Fruit fly (Drosophila melanogaster) whole organism, wandering third instar larva: ENCODE measurements around the gene Rbp1-like.
A peak's percentile ranks its signal among the peaks of the same experiment; 100 is the strongest.

ENCODE experiments used
- Abd-B ChIP-seq: fragments of >200 bp; optimal IDR thresholded peaks from 2 replicates; lab custom pipeline; 2017; ENCODE audit warnings: missing biosample characterization, missing genetic modification characterization
- CG32264 ChIP-seq: fragments of 200-800 bp; sonication (Bioruptor generic); optimal IDR thresholded peaks from 2 replicates; lab custom pipeline; 2016; ENCODE audit warnings: missing biosample characterization, missing genetic modification characterization
- CG9705 ChIP-seq: fragments of 200-800 bp; sonication (Bioruptor generic); optimal IDR thresholded peaks from 2 replicates; lab custom pipeline; 2018; ENCODE audit warnings: missing biosample characterization, mild to moderate bottlenecking, missing genetic modification characterization
- Dfd ChIP-seq: fragments of >200 bp; optimal IDR thresholded peaks from 2 replicates; lab custom pipeline; 2017; ENCODE audit warnings: missing biosample characterization, missing genetic modification characterization
- Dif ChIP-seq: fragments of 200-275, 200-300 bp; sonication (Bioruptor generic); optimal IDR thresholded peaks from 2 replicates; lab custom pipeline; 2018; ENCODE audit warnings: missing biosample characterization, missing genetic modification characterization; ENCODE audit not compliant: partially characterized antibody
- GATAd ChIP-seq: sonication (Bioruptor generic); optimal IDR thresholded peaks from 2 replicates; lab custom pipeline; 2016; ENCODE audit warnings: missing biosample characterization, missing genetic modification characterization
- HLH106 ChIP-seq: fragments of 200-800 bp; optimal IDR thresholded peaks from 3 replicates; lab custom pipeline; 2019; ENCODE audit warnings: missing biosample characterization, mild to moderate bottlenecking, missing genetic modification characterization, moderate library complexity
- Hnf4 ChIP-seq: fragments of 200-800 bp; sonication (Bioruptor generic); optimal IDR thresholded peaks from 2 replicates; lab custom pipeline; 2016; ENCODE audit warnings: missing biosample characterization, mild to moderate bottlenecking, missing genetic modification characterization
- Hr78 ChIP-seq: fragments of >200 bp; optimal IDR thresholded peaks from 2 replicates; lab custom pipeline; 2017; ENCODE audit warnings: missing biosample characterization, missing genetic modification characterization
- Hr83 ChIP-seq: fragments of 200-300 bp; sonication (Bioruptor generic); optimal IDR thresholded peaks from 2 replicates; lab custom pipeline; 2016; ENCODE audit warnings: missing biosample characterization, mild to moderate bottlenecking, missing genetic modification characterization, moderate library complexity; ENCODE audit not compliant: poor library complexity, severe bottlenecking
- Jra ChIP-seq: sonication (Bioruptor generic); optimal IDR thresholded peaks from 2 replicates; lab custom pipeline; 2016; ENCODE audit warnings: missing biosample characterization, missing genetic modification characterization
- Mio ChIP-seq: sonication (Bioruptor generic); optimal IDR thresholded peaks from 2 replicates; lab custom pipeline; 2016; ENCODE audit warnings: missing biosample characterization, missing genetic modification characterization
- Myc ChIP-seq: fragments of >200 bp; optimal IDR thresholded peaks from 2 replicates; lab custom pipeline; 2017
- OdsH ChIP-seq: fragments of 200-800 bp; sonication (Bioruptor generic); optimal IDR thresholded peaks from 2 replicates; lab custom pipeline; 2016; ENCODE audit warnings: missing biosample characterization, mild to moderate bottlenecking, missing genetic modification characterization
- Rel ChIP-seq, 2 experiments: fragments of 200-800 bp; sonication (Bioruptor generic) in 1 of 2; optimal IDR thresholded peaks; 2 replicates in 1 of 2; 3 replicates in 1 of 2; lab custom pipeline; 2016 to 2019; ENCODE audit warnings: mild to moderate bottlenecking in 2 of 2, missing biosample characterization in 2 of 2, missing genetic modification characterization in 2 of 2, moderate library complexity in 1 of 2
- Sp1 ChIP-seq: fragments of 200-800 bp; sonication (Bioruptor generic); optimal IDR thresholded peaks from 3 replicates; lab custom pipeline; 2019; ENCODE audit warnings: missing biosample characterization, mild to moderate bottlenecking, missing genetic modification characterization, moderate library complexity
- Vsx2 ChIP-seq: fragments of 200-300, 225-300 bp; sonication (Bioruptor generic); optimal IDR thresholded peaks from 2 replicates; lab custom pipeline; 2018; ENCODE audit warnings: missing biosample characterization, missing genetic modification characterization; ENCODE audit not compliant: partially characterized antibody
- br ChIP-seq: fragments of 200-800 bp; sonication (Bioruptor generic); optimal IDR thresholded peaks from 2 replicates; lab custom pipeline; 2016; ENCODE audit warnings: missing biosample characterization, missing genetic modification characterization
- brk ChIP-seq: fragments of 200-800 bp; sonication (Bioruptor generic); optimal IDR thresholded peaks from 2 replicates; lab custom pipeline; 2016; ENCODE audit warnings: missing biosample characterization, mild to moderate bottlenecking, missing genetic modification characterization
- dmrt93B ChIP-seq: fragments of 200-800 bp; sonication (Bioruptor generic); optimal IDR thresholded peaks from 2 replicates; lab custom pipeline; 2018; ENCODE audit warnings: missing biosample characterization, mild to moderate bottlenecking, missing genetic modification characterization
- dsf ChIP-seq: sonication (Bioruptor generic); optimal IDR thresholded peaks from 2 replicates; lab custom pipeline; 2016; ENCODE audit warnings: missing biosample characterization, missing genetic modification characterization, borderline replicate concordance
- foxo ChIP-seq, 2 experiments: fragments of 200-800 bp; sonication (Bioruptor generic); optimal IDR thresholded peaks; 2 replicates in 1 of 2; 3 replicates in 1 of 2; lab custom pipeline; 2016 to 2017; ENCODE audit warnings: missing biosample characterization in 2 of 2, missing genetic modification characterization in 2 of 2
- fru ChIP-seq: fragments of 200-800 bp; sonication (Bioruptor generic); optimal IDR thresholded peaks from 3 replicates; lab custom pipeline; 2016; ENCODE audit warnings: missing biosample characterization, mild to moderate bottlenecking, missing genetic modification characterization
- h ChIP-seq: fragments of 200-800 bp; sonication (Bioruptor generic); optimal IDR thresholded peaks from 3 replicates; lab custom pipeline; 2016; ENCODE audit warnings: missing biosample characterization, mild to moderate bottlenecking, missing genetic modification characterization
- jim ChIP-seq: fragments of 175-275, 200-325 bp; sonication (Bioruptor generic); optimal IDR thresholded peaks from 2 replicates; lab custom pipeline; 2016; ENCODE audit warnings: missing biosample characterization, mild to moderate bottlenecking, missing genetic modification characterization
- lola ChIP-seq: fragments of >200 bp; optimal IDR thresholded peaks from 2 replicates; lab custom pipeline; 2017; ENCODE audit warnings: missing biosample characterization, missing genetic modification characterization
- pan ChIP-seq: fragments of >200 bp; optimal IDR thresholded peaks from 2 replicates; lab custom pipeline; 2017
- psq ChIP-seq: fragments of 200-800 bp; sonication (Bioruptor generic); optimal IDR thresholded peaks from 3 replicates; lab custom pipeline; 2017; ENCODE audit warnings: missing biosample characterization, mild to moderate bottlenecking, missing genetic modification characterization, moderate library complexity
- rgr ChIP-seq: fragments of 200-800 bp; sonication (Bioruptor generic); optimal IDR thresholded peaks from 3 replicates; lab custom pipeline; 2016; ENCODE audit warnings: missing biosample characterization, mild to moderate bottlenecking, missing genetic modification characterization
- sage ChIP-seq: fragments of 200-800 bp; sonication (Bioruptor generic); optimal IDR thresholded peaks from 2 replicates; lab custom pipeline; 2016; ENCODE audit warnings: missing biosample characterization, mild to moderate bottlenecking, missing genetic modification characterization
- sv ChIP-seq: fragments of 200-800 bp; sonication (Bioruptor generic); optimal IDR thresholded peaks from 3 replicates; lab custom pipeline; 2016; ENCODE audit warnings: missing biosample characterization, missing genetic modification characterization
- tai ChIP-seq: sonication (Bioruptor generic); optimal IDR thresholded peaks from 2 replicates; lab custom pipeline; 2016; ENCODE audit warnings: missing biosample characterization, missing genetic modification characterization
- usp ChIP-seq: fragments of >200 bp; optimal IDR thresholded peaks from 2 replicates; lab custom pipeline; 2017; ENCODE audit warnings: missing biosample characterization, missing genetic modification characterization
- woc ChIP-seq: sonication (Bioruptor generic); optimal IDR thresholded peaks from 2 replicates; lab custom pipeline; 2016; ENCODE audit warnings: missing biosample characterization, mild to moderate bottlenecking, missing genetic modification characterization

Gene Rbp1-like

DNA sequence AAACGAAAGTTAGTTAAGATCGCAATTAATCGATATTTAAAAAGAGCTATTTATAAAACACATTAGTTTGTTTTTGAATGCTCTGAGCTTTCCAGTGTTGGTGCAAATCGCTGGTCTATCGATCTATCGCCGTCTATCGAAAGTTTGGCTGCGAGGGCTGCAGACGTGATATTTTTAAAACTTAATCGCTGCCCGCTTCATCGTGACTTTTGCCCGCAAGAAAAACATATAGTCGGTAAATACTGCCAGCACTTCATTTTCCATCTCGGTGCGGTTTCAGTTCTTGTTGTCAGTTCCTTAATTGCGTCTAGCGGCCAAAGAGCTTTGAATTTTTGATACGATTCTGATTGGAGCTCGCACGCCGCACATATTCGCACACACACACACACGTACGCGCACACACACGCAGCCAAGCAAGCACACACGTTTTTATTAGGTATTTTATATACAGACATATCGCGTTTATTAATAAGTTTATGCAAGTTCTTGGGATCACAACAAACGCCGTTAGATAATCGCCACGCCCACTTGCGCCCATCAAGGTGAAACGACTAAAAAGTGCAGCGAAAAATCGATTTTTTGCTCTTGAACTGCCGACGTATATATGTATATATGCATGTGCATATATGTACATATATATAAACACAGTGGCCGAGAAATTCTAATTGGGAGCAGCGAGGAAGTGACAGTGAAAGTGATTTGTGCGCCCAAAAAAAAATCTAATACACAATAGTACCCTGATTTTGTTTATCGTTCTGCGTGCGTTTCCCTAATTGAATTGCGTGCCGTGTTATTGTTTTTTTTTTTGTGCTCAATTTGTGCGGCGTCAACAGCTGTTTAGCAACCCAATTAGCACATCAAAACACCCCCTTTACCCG lies 13.6 kb downstream of the Rbp1-like start (continued):
- TF ChIP-seq usp (GFP tag; lab: Kevin White, UChicago) (no peak), Vsx2 (GFP tag; lab: Kevin White, UChicago) (no peak), GATAd (GFP tag; lab: Kevin White, UChicago) (no peak), woc (GFP tag; lab: Kevin White, UChicago) (peak; percentile 26), br (GFP tag; lab: Kevin White, UChicago) (peak; percentile 43), dsf (no peak), sv (GFP tag; lab: Kevin White, UChicago) (no peak), dmrt93B (GFP tag; lab: Kevin White, UChicago) (no peak), Rel (GFP tag; optimal IDR thresholded peaks at IDR 0.05; lab: Kevin White, UChicago) (no peak), Rel (tag; optimal IDR thresholded peaks at IDR 0.05; lab: Kevin White, UChicago) (no peak), tai (GFP tag; lab: Kevin White, UChicago) (no peak), fru (GFP tag; lab: Kevin White, UChicago) (peak; percentile 24), Jra (no peak)

DNA sequence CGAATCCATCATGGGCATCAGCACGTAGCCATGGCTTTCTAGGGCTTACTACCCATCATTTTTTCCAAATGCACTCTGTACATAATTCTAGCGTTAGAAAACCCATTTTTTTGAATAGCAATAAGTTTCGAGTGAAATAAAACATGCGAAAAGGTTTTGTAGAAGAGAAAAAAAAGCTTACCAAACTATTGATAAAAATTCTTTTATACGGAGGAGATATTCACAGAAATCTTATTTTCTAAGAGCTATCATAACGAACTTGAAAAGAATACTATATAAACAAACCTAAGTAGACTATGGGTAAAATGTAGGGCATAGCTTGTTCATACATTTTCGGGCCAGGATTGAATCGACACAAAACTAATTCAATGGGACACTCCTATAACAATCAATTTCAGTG lies 14.4 kb downstream of the Rbp1-like start, which contains the start of gene CG1640:
TSS of gene CG1640 (plus strand) at position 301 of the 400 bp plus-strand sequence.
- TF ChIP-seq CG9705 (GFP tag; lab: Kevin White, UChicago) (no peak), Hr83 (GFP tag; lab: Kevin White, UChicago) (no peak), pan (lab: Kevin White, UChicago) (no peak), Hr78 (no peak), sage (no peak), usp (GFP tag; lab: Kevin White, UChicago) (no peak), psq (GFP tag; lab: Kevin White, UChicago) (no peak), Mio (no peak), woc (GFP tag; lab: Kevin White, UChicago) (no peak), br (GFP tag; lab: Kevin White, UChicago) (no peak), h (GFP tag; lab: Kevin White, UChicago) (no peak)

DNA sequence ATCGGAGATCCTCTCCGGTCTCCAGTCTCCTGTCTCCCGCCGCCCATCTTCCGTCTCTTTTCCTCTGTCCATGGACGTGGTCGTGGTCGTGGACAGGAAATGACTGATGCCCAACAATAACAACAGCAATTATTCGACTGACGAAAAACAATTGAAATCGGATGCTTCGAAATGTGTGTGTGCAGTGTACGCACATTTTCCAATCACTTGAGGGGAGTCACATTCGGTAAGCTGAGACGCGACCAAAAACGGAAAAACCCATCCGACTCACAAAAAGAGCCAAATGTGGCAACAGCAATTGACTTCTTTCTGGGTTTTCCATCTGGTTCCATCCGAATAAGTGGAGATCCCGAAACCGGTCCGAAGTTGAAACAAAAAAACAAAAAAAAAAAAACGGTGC lies 15.2 kb downstream of the Rbp1-like start:
- TF ChIP-seq rgr (GFP tag; lab: Kevin White, UChicago) (no peak), dsf (no peak), Dfd (GFP tag; lab: Kevin White, UChicago) (no peak), fru (GFP tag; lab: Kevin White, UChicago) (no peak), Hr78 (no peak), HLH106 (no peak), Myc (no peak), woc (GFP tag; lab: Kevin White, UChicago) (no peak), jim (GFP tag; lab: Kevin White, UChicago) (no peak), br (GFP tag; lab: Kevin White, UChicago) (no peak), sage (no peak), CG32264 (GFP tag; lab: Kevin White, UChicago) (no peak), Abd-B (GFP tag; lab: Kevin White, UChicago) (no peak), Sp1 (no peak), pan (lab: Kevin White, UChicago) (no peak), sv (GFP tag; lab: Kevin White, UChicago) (no peak), psq (GFP tag; lab: Kevin White, UChicago) (no peak), usp (GFP tag; lab: Kevin White, UChicago) (no peak), GATAd (GFP tag; lab: Kevin White, UChicago) (no peak), foxo (GFP tag; optimal IDR thresholded peaks at IDR 0.05; lab: Kevin White, UChicago) (no peak)

DNA sequence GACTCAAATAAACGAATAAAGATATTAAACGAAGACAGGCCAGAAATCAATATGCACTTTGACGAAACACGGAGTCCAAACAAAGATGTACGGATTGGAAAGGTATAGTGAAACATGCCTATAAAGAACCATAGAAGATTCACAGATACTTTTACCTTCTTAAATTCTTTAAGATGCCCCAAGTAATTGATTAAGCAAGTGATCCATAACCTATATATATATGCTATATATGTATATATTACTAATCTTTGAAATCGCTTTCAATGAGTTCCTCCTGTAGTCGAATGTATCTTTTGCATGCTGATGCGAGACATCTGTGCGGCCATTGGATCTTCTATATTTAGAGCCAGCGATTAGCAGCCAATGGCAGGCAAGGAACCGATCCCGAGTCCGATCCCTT lies 16.5 kb downstream of the Rbp1-like start, which contains the start of gene dmrt11E:
TSS of gene dmrt11E (plus strand) at position 43 of the 400 bp plus-strand sequence.
- no peak for TF ChIP-seq lola
- no peak for TF ChIP-seq dmrt93B (GFP tag; lab: Kevin White, UChicago)
- peak; percentile 21 for TF ChIP-seq h (GFP tag; lab: Kevin White, UChicago)
- TF ChIP-seq OdsH (GFP tag; lab: Kevin White, UChicago): no peak
- TF ChIP-seq Mio: no peak
- no peak for TF ChIP-seq Jra
- no peak for TF ChIP-seq brk
- peak; percentile 31 for TF ChIP-seq HLH106
- no peak for TF ChIP-seq Hr78
- no peak for TF ChIP-seq woc (GFP tag; lab: Kevin White, UChicago)
- no peak for TF ChIP-seq Abd-B (GFP tag; lab: Kevin White, UChicago)
- no peak for TF ChIP-seq Hnf4 (GFP tag; lab: Kevin White, UChicago)
- no peak for TF ChIP-seq Dif (GFP tag; lab: Kevin White, UChicago)
- TF ChIP-seq sage: no peak
